Worm (Caenorhabditis elegans) whole organism, young adult: ENCODE data around the gene clec-45.

Experiments used
- F22D6.2 ChIP-seq: sonication (generic microtip); optimal IDR thresholded peaks from 2 replicates; lab custom pipeline; 2016; ENCODE audit warnings: mild to moderate bottlenecking, missing genetic modification characterization, missing compliant biosample characterization
- F57C9.4 ChIP-seq: sonication (generic microtip); optimal IDR thresholded peaks from 2 replicates; lab custom pipeline; 2017; ENCODE audit warnings: mild to moderate bottlenecking, missing genetic modification characterization, missing compliant biosample characterization
- ceh-58 ChIP-seq: fragments of 200-800 bp; sonication (Bioruptor generic); IDR thresholded peaks from 2 replicates; pipeline ENCODE4 v1.3.6; 2022; ENCODE audit warnings: missing genetic modification characterization, missing compliant biosample characterization
- ceh-79 ChIP-seq: sonication (generic microtip); optimal IDR thresholded peaks from 2 replicates; lab custom pipeline; 2017; ENCODE audit warnings: mild to moderate bottlenecking, missing genetic modification characterization, missing compliant biosample characterization
- hrde-1 ChIP-seq: sonication (generic microtip); optimal IDR thresholded peaks from 2 replicates; lab custom pipeline; 2016; ENCODE audit warnings: missing genetic modification characterization, mild to moderate bottlenecking, missing compliant biosample characterization, moderate library complexity, missing genotype, missing genetic modification reagents, borderline replicate concordance
- lir-1 ChIP-seq: fragments of 200-800 bp; sonication (Bioruptor generic); conservative IDR thresholded peaks from 2 replicates; pipeline ENCODE4 v1.3.6; 2022; ENCODE audit warnings: missing genetic modification reagents, missing genetic modification characterization, missing compliant biosample characterization
- sea-2 ChIP-seq: fragments of 200-800 bp; sonication (Bioruptor generic); IDR thresholded peaks from 2 replicates; pipeline ENCODE4 v1.3.6; 2022; ENCODE audit warnings: missing genetic modification characterization, missing compliant biosample characterization

- TF ChIP-seq hrde-1 (tag; lab: Kevin White, UChicago) (no peak), ceh-58 (no peak), lir-1 (GFP tag; lab: Robert Waterston, UW) (no peak), F22D6.2 (tag; lab: Kevin White, UChicago) (no peak), sea-2 (GFP tag; lab: Robert Waterston, UW) (no peak), F57C9.4 (tag; lab: Kevin White, UChicago) (no peak), ceh-79 (tag; lab: Kevin White, UChicago) (no peak)
Observed at ce11 chrV:7624152-7624551, 13.7 kb upstream of the clec-45 start, which contains the start of gene C50E3.13.
